Fruit fly (Drosophila melanogaster): ENCODE results near the gene Fancl.

DNA sequence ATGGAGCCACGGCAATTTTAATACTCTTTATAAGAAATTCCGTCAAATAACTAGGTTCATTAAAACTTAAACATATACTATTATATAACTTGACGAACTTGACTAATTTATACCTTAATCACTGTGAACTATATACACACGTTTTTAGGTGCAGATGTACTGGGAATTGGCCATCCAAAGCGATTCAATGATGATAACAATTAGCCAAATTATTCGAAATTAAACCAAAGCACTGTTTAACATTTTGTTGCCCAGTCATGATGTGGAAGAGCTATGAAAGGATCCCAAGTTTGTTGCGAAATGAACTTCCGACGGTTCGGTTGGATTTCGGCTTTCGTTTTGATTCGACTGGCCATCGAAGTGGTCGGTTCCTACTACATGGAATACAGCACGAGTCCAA is 9.7 kb upstream of the Fancl start, which contains the start of gene CG33630:
- TF ChIP-seq CTCF (optimal IDR thresholded peaks at IDR 0.05) (no peak), CG8478 (optimal IDR thresholded peaks at IDR 0.05) (no peak)

Data from S2 (cell line).